Worm (Caenorhabditis elegans): ENCODE data around the gene C01G10.7.
"Not testable (repeated sequence)": the region's sequence is repeated elsewhere in the genome, so short reads cannot be mapped to it uniquely, and the experiment has no call there.

C01G10.7 gene

ce11 chrV:15105893-15106598, 20.5 kb downstream of the C01G10.7 start, which contains the start of gene C01G10.14:
Gene C01G10.14, minus strand, starts transcription at chrV:15105943.
- not testable (repeated sequence) for TF ChIP-seq pat-9, elt-4, elt-2 (tag; optimal IDR thresholded peaks at IDR 0.05)

ce11 chrV:15109260-15109659, 23.7 kb downstream of the C01G10.7 start, which contains the start of gene Y75B12A.2:
Gene Y75B12A.2, plus strand, starts transcription at chrV:15109560.
- TF ChIP-seq ceh-45 (GFP tag; IDR thresholded peaks at IDR 0.05) (no peak), pax-1 (tag; optimal IDR thresholded peaks at IDR 0.05) (no peak), K09A11.1 (tag; optimal IDR thresholded peaks at IDR 0.05; ENCODE audit: insufficient read depth) (no peak), C08G9.2 (tag; optimal IDR thresholded peaks at IDR 0.05) (no peak), ama-1 (optimal IDR thresholded peaks at IDR 0.05) (no peak), fax-1 (tag; optimal IDR thresholded peaks at IDR 0.05) (no peak), pat-9 (tag; optimal IDR thresholded peaks at IDR 0.05) (no peak), sox-2 (GFP tag; IDR thresholded peaks at IDR 0.05) (no peak), nhr-232 (tag; optimal IDR thresholded peaks at IDR 0.05) (no peak), pag-3 (tag; optimal IDR thresholded peaks at IDR 0.05; ENCODE audit: borderline replicate concordance) (no peak), ttx-3 (tag; optimal IDR thresholded peaks at IDR 0.05) (no peak), ahr-1 (tag; optimal IDR thresholded peaks at IDR 0.05) (no peak), elt-2 (tag; optimal IDR thresholded peaks at IDR 0.05) (no peak)

DNA sequence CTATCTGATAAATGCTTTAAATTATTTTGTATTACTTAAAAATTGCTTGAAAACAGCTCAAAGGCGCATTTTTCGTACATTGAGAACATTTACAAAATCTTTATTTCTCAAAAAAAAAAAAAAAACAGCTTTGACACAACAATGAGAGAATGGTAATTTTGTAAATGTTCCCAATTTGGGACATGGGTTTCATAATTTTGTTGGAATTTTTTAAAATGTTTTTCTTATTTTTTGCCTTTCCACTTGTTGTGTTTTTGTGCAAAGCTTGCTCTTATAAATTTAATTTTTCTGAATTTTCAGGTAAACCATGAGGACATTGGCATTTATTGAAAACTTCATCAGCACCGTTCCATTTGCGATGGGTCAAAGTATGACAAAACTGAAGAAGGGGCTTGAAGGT, 26.1 kb downstream of the C01G10.7 start, which contains the start of gene T01G5.7:
Gene T01G5.7 (plus strand): TSS at position 301 of the 400 bp plus-strand sequence.
- TF ChIP-seq che-1 (tag; optimal IDR thresholded peaks at IDR 0.05) (no peak), madf-2 (tag; optimal IDR thresholded peaks at IDR 0.05) (no peak), dve-1 (tag; optimal IDR thresholded peaks at IDR 0.05) (no peak), syd-9 (tag; optimal IDR thresholded peaks at IDR 0.05) (no peak), fax-1 (tag; optimal IDR thresholded peaks at IDR 0.05) (no peak), pha-4 (tag; optimal IDR thresholded peaks at IDR 0.05) (no peak), ets-4 (tag; optimal IDR thresholded peaks at IDR 0.05) (no peak), gmeb-2 (tag; optimal IDR thresholded peaks at IDR 0.05) (no peak), zip-5 (tag; optimal IDR thresholded peaks at IDR 0.05) (no peak), unc-3 (GFP tag; conservative IDR thresholded peaks at IDR 0.05) (no peak), unc-3 (tag; optimal IDR thresholded peaks at IDR 0.05) (no peak), K02D7.2 (tag; optimal IDR thresholded peaks at IDR 0.05) (no peak), ceh-22 (tag; optimal IDR thresholded peaks at IDR 0.05) (no peak), pqm-1 (tag; optimal IDR thresholded peaks at IDR 0.05) (no peak), odd-2 (tag; optimal IDR thresholded peaks at IDR 0.05) (no peak), ztf-16 (tag; optimal IDR thresholded peaks at IDR 0.05) (no peak), ceh-24 (tag; optimal IDR thresholded peaks at IDR 0.05) (no peak), nhr-11 (tag; optimal IDR thresholded peaks at IDR 0.05) (no peak), pha-2 (tag; optimal IDR thresholded peaks at IDR 0.05) (no peak), pax-1 (tag; optimal IDR thresholded peaks at IDR 0.05) (no peak)

DNA sequence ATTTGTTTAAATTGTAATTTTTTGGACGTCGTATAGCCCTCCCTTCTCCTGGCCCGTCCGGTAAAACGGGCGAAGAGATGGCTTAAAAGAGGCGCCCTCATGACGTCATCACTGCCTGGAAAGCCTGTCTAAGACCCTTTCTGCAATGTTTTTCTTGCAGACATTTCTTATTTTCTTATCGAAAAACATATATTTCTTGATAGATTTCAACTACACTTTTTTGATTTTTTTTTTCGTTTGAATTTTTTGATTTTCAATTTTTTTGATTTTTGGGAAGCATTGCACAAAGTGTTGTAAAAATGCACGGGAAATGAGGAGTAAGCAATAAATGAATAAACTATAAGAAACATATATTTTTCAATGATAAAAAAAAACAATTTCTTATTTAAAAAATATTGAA, 28.4 kb downstream of the C01G10.7 start, which contains the start of gene T01G5.6:
Gene T01G5.6 (minus strand): TSS at position 101 of the 400 bp plus-strand sequence.
- TF ChIP-seq eyg-1 (tag; optimal IDR thresholded peaks at IDR 0.05) (no peak), sdc-2 (tag; optimal IDR thresholded peaks at IDR 0.05) (no peak), pqm-1 (tag; optimal IDR thresholded peaks at IDR 0.05) (no peak), ceh-30 (tag; optimal IDR thresholded peaks at IDR 0.05) (no peak), ceh-31 (tag; optimal IDR thresholded peaks at IDR 0.05) (no peak), gmeb-2 (tag; optimal IDR thresholded peaks at IDR 0.05) (no peak), K02D7.2 (tag; optimal IDR thresholded peaks at IDR 0.05) (no peak), ceh-14 (tag; optimal IDR thresholded peaks at IDR 0.05) (no peak), ahr-1 (tag; optimal IDR thresholded peaks at IDR 0.05) (no peak), zip-5 (tag; optimal IDR thresholded peaks at IDR 0.05) (no peak), unc-3 (GFP tag; conservative IDR thresholded peaks at IDR 0.05) (no peak), unc-3 (tag; optimal IDR thresholded peaks at IDR 0.05) (no peak), K09A11.1 (tag; optimal IDR thresholded peaks at IDR 0.05; ENCODE audit: insufficient read depth) (no peak), hlh-30 (tag; optimal IDR thresholded peaks at IDR 0.05; ENCODE audit: insufficient read depth) (no peak), unc-86 (tag; optimal IDR thresholded peaks at IDR 0.05) (no peak)

Measured in whole organism, late embryonic.